Worm (Caenorhabditis elegans): ENCODE data around the gene hpa-1.

hpa-1 gene

ce11 chrIV:16216165-16216564 lies 16.8 kb downstream of the hpa-1 start:
- no peak for TF ChIP-seq madf-2 (tag; optimal IDR thresholded peaks at IDR 0.05)
- TF ChIP-seq pros-1 (tag; optimal IDR thresholded peaks at IDR 0.05), result no peak
- TF ChIP-seq sox-4 (tag; optimal IDR thresholded peaks at IDR 0.05), result no peak
- no peak for TF ChIP-seq eyg-1 (tag; optimal IDR thresholded peaks at IDR 0.05)
- TF ChIP-seq T23F11.4 (GFP tag; optimal IDR thresholded peaks at IDR 0.05), result no peak
- no peak for TF ChIP-seq fkh-10 (GFP tag; optimal IDR thresholded peaks at IDR 0.05)
- no peak for TF ChIP-seq ztf-16 (tag; optimal IDR thresholded peaks at IDR 0.05)
- no peak for TF ChIP-seq ceh-18 (tag; optimal IDR thresholded peaks at IDR 0.05)
- TF ChIP-seq ceh-31 (tag; optimal IDR thresholded peaks at IDR 0.05), result no peak
- TF ChIP-seq mec-3 (tag; optimal IDR thresholded peaks at IDR 0.05; ENCODE audit: borderline replicate concordance), result no peak
- no peak for TF ChIP-seq tbx-2 (tag; optimal IDR thresholded peaks at IDR 0.05)
- TF ChIP-seq npax-4 (tag; optimal IDR thresholded peaks at IDR 0.05), result no peak
- TF ChIP-seq nhr-232 (tag; optimal IDR thresholded peaks at IDR 0.05), result no peak
- TF ChIP-seq sdc-2 (tag; optimal IDR thresholded peaks at IDR 0.05), result no peak
- no peak for TF ChIP-seq ref-2 (tag; optimal IDR thresholded peaks at IDR 0.05)
- no peak for TF ChIP-seq hlh-8 (tag; optimal IDR thresholded peaks at IDR 0.05)
- no peak for TF ChIP-seq pax-1 (tag; optimal IDR thresholded peaks at IDR 0.05)
- TF ChIP-seq lin-11 (tag; optimal IDR thresholded peaks at IDR 0.05), result no peak

- no peak for TF ChIP-seq ama-1 (optimal IDR thresholded peaks at IDR 0.05)
- TF ChIP-seq ref-2 (tag; optimal IDR thresholded peaks at IDR 0.05), result no peak
- no peak for TF ChIP-seq ceh-48 (tag; optimal IDR thresholded peaks at IDR 0.05)
- TF ChIP-seq tbx-2 (tag; optimal IDR thresholded peaks at IDR 0.05), result no peak
- TF ChIP-seq elt-2 (tag; optimal IDR thresholded peaks at IDR 0.05), result no peak
- TF ChIP-seq lim-6 (tag; optimal IDR thresholded peaks at IDR 0.05), result no peak
Measured at ce11 chrIV:16210913-16211312, 22.0 kb downstream of the hpa-1 start, which contains the start of gene H25K10.2. H25K10.2 (minus strand) TSS chrIV:16211013.

DNA sequence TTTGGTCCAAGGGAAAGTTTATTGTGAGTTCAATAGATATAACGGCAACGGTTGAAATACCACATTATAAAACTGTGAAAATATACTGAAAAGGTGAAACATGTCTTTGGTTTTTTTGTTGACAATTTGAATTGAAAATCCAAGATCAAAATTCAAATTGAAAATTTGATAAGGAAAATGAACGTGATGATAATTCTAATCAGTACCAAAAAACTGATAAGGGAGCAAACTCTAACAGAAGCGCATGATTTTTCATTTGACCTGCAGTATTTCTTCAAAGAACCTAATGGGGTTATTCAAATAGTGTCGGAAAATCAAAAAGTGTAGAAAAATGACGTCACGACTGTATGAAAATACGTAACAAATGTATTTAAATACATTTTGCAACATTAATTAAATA lies 29.6 kb downstream of the hpa-1 start:
- TF ChIP-seq ttx-3 (tag; optimal IDR thresholded peaks at IDR 0.05) (no peak), elt-2 (tag; optimal IDR thresholded peaks at IDR 0.05) (peak; percentile 71)

DNA sequence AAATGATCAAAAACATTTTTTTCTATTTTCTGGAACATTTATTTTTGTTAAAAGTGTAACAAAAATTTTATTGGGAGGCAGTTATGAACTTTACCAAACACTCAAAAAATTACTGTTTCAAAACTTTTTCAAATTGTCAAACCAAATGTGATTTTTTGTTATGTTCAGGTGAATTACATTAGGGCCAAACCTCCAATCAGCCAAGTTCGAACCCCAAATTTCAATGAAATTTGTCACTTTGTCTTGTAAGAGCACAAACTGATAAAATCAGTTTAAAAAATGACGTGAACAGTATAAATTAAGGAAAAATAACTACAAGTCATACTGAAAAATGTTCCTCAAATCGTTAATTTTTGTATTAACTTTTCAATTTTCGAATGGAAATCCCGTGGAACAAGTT lies 30.9 kb downstream of the hpa-1 start, which contains the start of gene H25K10.1:
Gene H25K10.1, plus strand, starts transcription at position 301 of the 400 bp plus-strand sequence.
- TF ChIP-seq mec-3 (tag; optimal IDR thresholded peaks at IDR 0.05; ENCODE audit: borderline replicate concordance), result no peak
- TF ChIP-seq zip-5 (tag; optimal IDR thresholded peaks at IDR 0.05), result no peak
- TF ChIP-seq nhr-232 (tag; optimal IDR thresholded peaks at IDR 0.05), result no peak
- TF ChIP-seq T23F11.4 (GFP tag; optimal IDR thresholded peaks at IDR 0.05), result no peak
- TF ChIP-seq ztf-16 (tag; optimal IDR thresholded peaks at IDR 0.05), result no peak
- no peak for TF ChIP-seq ama-1 (optimal IDR thresholded peaks at IDR 0.05)
- TF ChIP-seq C08G9.2 (tag; optimal IDR thresholded peaks at IDR 0.05), result no peak
- no peak for TF ChIP-seq nhr-11 (tag; optimal IDR thresholded peaks at IDR 0.05)
- TF ChIP-seq ceh-22 (tag; optimal IDR thresholded peaks at IDR 0.05), result no peak
- no peak for TF ChIP-seq ceh-24 (tag; optimal IDR thresholded peaks at IDR 0.05)

- TF ChIP-seq ceh-48 (tag; optimal IDR thresholded peaks at IDR 0.05), result no peak
- no peak for TF ChIP-seq nhr-232 (tag; optimal IDR thresholded peaks at IDR 0.05)
- no peak for TF ChIP-seq ztf-16 (tag; optimal IDR thresholded peaks at IDR 0.05)
- no peak for TF ChIP-seq nhr-11 (tag; optimal IDR thresholded peaks at IDR 0.05)
- TF ChIP-seq pros-1 (tag; optimal IDR thresholded peaks at IDR 0.05), result no peak
- TF ChIP-seq C08G9.2 (tag; optimal IDR thresholded peaks at IDR 0.05), result no peak
- TF ChIP-seq syd-9 (tag; optimal IDR thresholded peaks at IDR 0.05), result no peak
- no peak for TF ChIP-seq rnt-1 (tag; optimal IDR thresholded peaks at IDR 0.05)
- TF ChIP-seq hlh-15 (tag; optimal IDR thresholded peaks at IDR 0.05), result no peak
- TF ChIP-seq ttx-3 (tag; optimal IDR thresholded peaks at IDR 0.05), result no peak
- TF ChIP-seq K09A11.1 (tag; optimal IDR thresholded peaks at IDR 0.05; ENCODE audit: insufficient read depth), result no peak
- TF ChIP-seq odd-2 (tag; optimal IDR thresholded peaks at IDR 0.05), result no peak
- no peak for TF ChIP-seq pag-3 (tag; optimal IDR thresholded peaks at IDR 0.05; ENCODE audit: borderline replicate concordance)
- TF ChIP-seq gmeb-2 (tag; optimal IDR thresholded peaks at IDR 0.05), result no peak
- TF ChIP-seq ceh-31 (tag; optimal IDR thresholded peaks at IDR 0.05), result no peak
Measured at ce11 chrIV:16199831-16200230, 33.1 kb downstream of the hpa-1 start.

All from whole organism, late embryonic.